Worm (Caenorhabditis elegans): ENCODE data around the gene ilkp-1.

ilkp-1 gene

DNA sequence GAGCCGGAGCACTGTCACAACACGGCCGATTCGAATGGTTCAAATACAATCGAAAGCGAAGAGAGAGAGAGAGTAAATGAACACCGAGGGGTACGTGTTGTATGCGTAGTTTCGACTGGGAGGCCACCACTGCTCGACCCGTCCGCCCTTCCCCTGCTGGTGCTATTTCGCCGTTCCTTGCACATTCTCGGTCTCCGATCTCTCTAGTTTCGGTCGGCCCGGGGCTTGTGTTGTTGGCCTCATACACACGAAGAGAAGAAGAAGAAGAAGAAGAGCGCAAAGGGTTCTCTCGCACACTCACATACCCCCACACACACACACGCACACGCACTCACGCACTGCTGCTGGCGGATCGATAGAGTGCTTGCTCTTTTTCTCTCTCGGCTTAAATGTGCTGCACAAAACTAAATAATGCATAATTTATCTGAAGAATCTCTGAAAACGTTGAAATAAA, 7.2 kb upstream of the ilkp-1 start (continued):
- TF ChIP-seq ceh-100 (GFP tag; IDR thresholded peaks at IDR 0.05) (no peak; the same call in 1 of the 2 replicates), hmg-20 (GFP tag; IDR thresholded peaks at IDR 0.05) (no peak), rpc-1 (optimal IDR thresholded peaks at IDR 0.05) (no peak), rpc-1 (tag; optimal IDR thresholded peaks at IDR 0.05) (no peak), bed-1 (GFP tag; IDR thresholded peaks at IDR 0.05) (no peak), efl-1 (GFP tag; optimal IDR thresholded peaks at IDR 0.05) (no peak), K12H6.12 (tag; optimal IDR thresholded peaks at IDR 0.05) (peak; percentile 74), snpc-4 (GFP tag; optimal IDR thresholded peaks at IDR 0.05) (no peak), snpc-4 (tag; optimal IDR thresholded peaks at IDR 0.05) (peak; percentile 26 to 57 (median 46)), nfya-1 (tag; optimal IDR thresholded peaks at IDR 0.05; ENCODE audit: borderline replicate concordance, insufficient read depth) (no peak), sptf-2 (GFP tag; optimal IDR thresholded peaks at IDR 0.05) (no peak), ceh-27 (GFP tag; optimal IDR thresholded peaks at IDR 0.05) (peak; percentile 66), aptf-3 (GFP tag; IDR thresholded peaks at IDR 0.05) (no peak), F23B12.7 (tag; optimal IDR thresholded peaks at IDR 0.05; ENCODE audit: insufficient read depth) (peak; percentile 29), somi-1 (GFP tag; optimal IDR thresholded peaks at IDR 0.05) (no peak), F57A8.1 (GFP tag; optimal IDR thresholded peaks at IDR 0.05) (no peak), F39B2.1 (GFP tag; IDR thresholded peaks at IDR 0.05) (no peak), madf-6 (GFP tag; IDR thresholded peaks at IDR 0.05) (0 out of 2 replicates have a peak, but pooled peaks have one; percentile 37), aptf-2 (GFP tag; conservative IDR thresholded peaks at IDR 0.05) (no peak), lin-40 (tag; optimal IDR thresholded peaks at IDR 0.05) (peak; percentile 52), mxl-1 (tag; optimal IDR thresholded peaks at IDR 0.05) (no peak), ztf-18 (tag; optimal IDR thresholded peaks at IDR 0.05) (peak; percentile 52), ztf-26 (tag; optimal IDR thresholded peaks at IDR 0.05) (peak; percentile 22), attf-3 (GFP tag; conservative IDR thresholded peaks at IDR 0.05) (no peak), ekl-4 (GFP tag; IDR thresholded peaks at IDR 0.05) (0 out of 2 replicates have a peak, but pooled peaks have one; percentile 32), F37B4.10 (GFP tag; IDR thresholded peaks at IDR 0.05) (no peak), T26A5.8 (tag; optimal IDR thresholded peaks at IDR 0.05) (no peak), ztf-3 (GFP tag; optimal IDR thresholded peaks at IDR 0.05) (no peak), nhr-179 (tag; optimal IDR thresholded peaks at IDR 0.05) (no peak), lin-26 (GFP tag; IDR thresholded peaks at IDR 0.05) (no peak), F55B11.4 (tag; optimal IDR thresholded peaks at IDR 0.05; ENCODE audit: borderline replicate concordance, insufficient read depth) (no peak), chd-7 (tag; optimal IDR thresholded peaks at IDR 0.05) (peak; percentile 1), lir-1 (GFP tag; conservative IDR thresholded peaks at IDR 0.05) (0 out of 2 replicates have a peak, but pooled peaks have one; percentile 24), attf-5 (GFP tag; optimal IDR thresholded peaks at IDR 0.05) (peak; percentile 85), tbx-9 (tag; optimal IDR thresholded peaks at IDR 0.05; ENCODE audit: borderline replicate concordance) (no peak), pbrm-1 (GFP tag; IDR thresholded peaks at IDR 0.05) (0 out of 2 replicates have a peak, but pooled peaks have one; percentile 21), athp-1 (tag; optimal IDR thresholded peaks at IDR 0.05) (peak; percentile 14), rec-8 (tag; optimal IDR thresholded peaks at IDR 0.05) (no peak), Y53G8AR.9 (GFP tag; conservative IDR thresholded peaks at IDR 0.05) (0 out of 2 replicates have a peak, but pooled peaks have one; percentile 50), F22D6.2 (tag; optimal IDR thresholded peaks at IDR 0.05) (no peak), lsl-1 (GFP tag; optimal IDR thresholded peaks at IDR 0.05) (no peak), mcd-1 (GFP tag; IDR thresholded peaks at IDR 0.05) (peak; percentile 64), Y79H2A.3 (GFP tag; conservative IDR thresholded peaks at IDR 0.05) (no peak), egl-44 (GFP tag; IDR thresholded peaks at IDR 0.05) (0 out of 2 replicates have a peak, but pooled peaks have one; percentile 60), nfyb-1 (GFP tag; IDR thresholded peaks at IDR 0.05) (no peak), ceh-58 (GFP tag; IDR thresholded peaks at IDR 0.05) (no peak), unc-62 (GFP tag; optimal IDR thresholded peaks at IDR 0.05) (no peak), nfya-2 (GFP tag; IDR thresholded peaks at IDR 0.05) (no peak), C17E4.6 (GFP tag; IDR thresholded peaks at IDR 0.05) (no peak)

Data from whole organism, young adult.